Worm (Caenorhabditis elegans): Measurements from ENCODE around the gene C30G12.2.

ce11 chrII:7277257-7277656 lies 13.0 kb upstream of the C30G12.2 start:
- TF ChIP-seq snpc-4 (GFP tag; optimal IDR thresholded peaks at IDR 0.05), result no peak
- TF ChIP-seq snpc-4 (tag; optimal IDR thresholded peaks at IDR 0.05), result no peak
- no peak for TF ChIP-seq efl-1 (GFP tag; optimal IDR thresholded peaks at IDR 0.05)
- TF ChIP-seq pha-4 (tag; optimal IDR thresholded peaks at IDR 0.05), result no peak
- TF ChIP-seq snpc-1.3 (tag; optimal IDR thresholded peaks at IDR 0.05; ENCODE audit: insufficient read depth), result no peak
- no peak for TF ChIP-seq rpc-1 (optimal IDR thresholded peaks at IDR 0.05)
- no peak for TF ChIP-seq rpc-1 (tag; optimal IDR thresholded peaks at IDR 0.05)

Data from whole organism, young adult.